Worm (Caenorhabditis elegans): ENCODE measurements around the gene Y45G12C.1.

The Y45G12C.1 gene

ce11 chrV:2608352-2608751 lies 42.9 kb downstream of the Y45G12C.1 start, which contains the start of gene acr-17:
TSS of gene acr-17 (plus strand) at chrV:2608652.
- TF ChIP-seq unc-62 (GFP tag; optimal IDR thresholded peaks at IDR 0.05), result no peak

- TF ChIP-seq unc-62 (GFP tag; optimal IDR thresholded peaks at IDR 0.05), result no peak
Measured at ce11 chrV:2614986-2615687, 49.7 kb downstream of the Y45G12C.1 start, which contains the start of gene F53E10.1. TSS of gene F53E10.1 (plus strand) at chrV:2615310.

DNA sequence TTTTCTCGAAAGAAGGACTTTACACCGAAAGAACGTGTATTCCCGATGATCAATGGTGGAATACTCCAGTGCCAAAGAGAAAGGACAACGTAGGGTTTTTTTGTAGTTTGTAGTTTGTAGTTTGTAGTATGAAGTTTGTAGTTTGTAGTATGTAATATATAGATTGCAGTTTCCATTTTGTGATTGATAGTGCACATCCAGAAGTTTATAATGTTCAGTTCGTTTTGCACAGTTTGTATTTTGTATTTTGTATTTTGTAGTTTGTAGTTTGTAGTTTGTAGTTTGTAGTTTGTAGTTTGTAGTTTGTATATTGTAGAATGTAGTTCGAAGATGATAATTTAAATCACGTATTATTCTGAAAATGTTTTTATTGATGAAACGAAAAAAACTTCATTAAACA lies 52.0 kb downstream of the Y45G12C.1 start:
- no peak for TF ChIP-seq unc-62 (GFP tag; optimal IDR thresholded peaks at IDR 0.05)

All from whole organism, dauer.